Fruit fly (Drosophila melanogaster) Kc167 (cell line): ENCODE measurements around the gene hep.

Experiments used
- Myc ChIP-seq: fragments of >200 bp; optimal IDR thresholded peaks from 2 replicates; lab custom pipeline; 2017; ENCODE audit warnings: missing external identifiers
- Sin3A ChIP-seq: fragments of >200 bp; optimal IDR thresholded peaks from 2 replicates; lab custom pipeline; 2018; ENCODE audit warnings: missing external identifiers
- h ChIP-seq: fragments of >200 bp; optimal IDR thresholded peaks from 3 replicates; lab custom pipeline; 2018; ENCODE audit warnings: missing external identifiers
- insv ChIP-seq: fragments of >200 bp; optimal IDR thresholded peaks from 3 replicates; lab custom pipeline; 2018; ENCODE audit warnings: missing external identifiers
- psq ChIP-seq: fragments of >200 bp; optimal IDR thresholded peaks from 2 replicates; lab custom pipeline; 2017; ENCODE audit warnings: missing external identifiers
- ttk ChIP-seq: sonication (Bioruptor generic); optimal IDR thresholded peaks from 2 replicates; lab custom pipeline; 2017; ENCODE audit warnings: missing external identifiers

Gene hep

DNA sequence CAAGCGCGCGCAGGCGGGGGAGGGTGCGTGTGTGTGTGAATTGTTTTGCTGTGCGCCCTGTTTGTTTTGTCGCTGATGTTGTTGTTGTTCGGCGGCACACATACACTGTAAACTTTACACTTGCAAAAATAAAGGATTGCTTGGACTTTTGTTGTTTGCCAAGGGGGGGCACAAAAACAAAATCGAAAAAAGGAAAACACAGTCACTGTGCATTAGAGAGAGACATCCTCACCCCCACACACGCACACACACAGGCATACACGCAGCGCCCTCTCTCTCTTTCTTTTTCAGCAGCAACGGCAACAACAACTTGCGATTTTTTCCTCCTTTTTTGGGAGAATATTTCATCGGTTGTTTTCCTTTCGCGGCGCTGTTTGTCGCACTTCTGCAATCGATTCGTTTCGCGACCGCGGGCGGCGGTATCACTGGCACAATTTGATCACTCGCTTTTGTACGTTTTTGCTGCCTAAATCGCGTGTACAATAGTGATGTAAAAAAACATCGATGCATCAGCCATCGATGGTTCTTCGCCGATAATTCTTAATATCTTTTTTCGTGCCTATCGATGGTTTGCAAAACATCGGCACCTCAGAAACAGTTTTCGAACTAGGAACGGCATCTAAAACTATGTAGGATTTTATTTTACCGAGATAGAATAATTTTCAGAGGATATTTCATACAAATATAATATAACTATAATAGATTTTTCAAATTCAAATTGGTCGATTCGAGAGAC lies at the start of gene hep:
hep (minus strand) TSS at position 515 of the 736 bp plus-strand sequence.
- TF ChIP-seq Myc (lab: Kevin White, UChicago) (no peak), Sin3A (no peak), insv (lab: Kevin White, UChicago) (no peak), psq (lab: Kevin White, UChicago) (no peak), h (lab: Kevin White, UChicago) (no peak), ttk (lab: Kevin White, UChicago) (no peak)

DNA sequence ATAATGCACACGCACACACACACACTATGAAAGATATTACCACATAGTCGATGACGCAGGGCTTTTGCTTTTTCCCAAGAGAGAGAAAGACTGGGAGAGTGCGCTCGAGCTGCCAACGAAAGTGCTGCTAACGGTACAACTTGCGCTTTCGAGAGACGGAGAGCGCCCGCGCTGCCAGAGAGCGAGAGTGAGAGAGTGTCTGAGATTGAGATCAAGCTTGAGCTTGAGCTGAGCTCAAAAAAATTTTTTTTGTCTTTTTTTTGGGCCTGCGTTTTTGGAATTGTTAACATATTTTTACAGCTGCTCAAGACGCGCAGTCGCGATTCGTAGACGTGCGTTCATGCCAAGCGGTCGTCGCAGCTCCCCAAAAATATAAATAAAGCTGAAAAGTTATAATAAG lies 48.7 kb upstream of the hep start, which contains the start of gene CG32645:
CG32645 (plus strand) TSS at position 313 of the 400 bp plus-strand sequence.
- TF ChIP-seq Myc (lab: Kevin White, UChicago), result no peak
- no peak for TF ChIP-seq psq (lab: Kevin White, UChicago)
- TF ChIP-seq ttk (lab: Kevin White, UChicago), result no peak
- no peak for TF ChIP-seq Sin3A
- no peak for TF ChIP-seq insv (lab: Kevin White, UChicago)
- TF ChIP-seq h (lab: Kevin White, UChicago), result no peak

DNA sequence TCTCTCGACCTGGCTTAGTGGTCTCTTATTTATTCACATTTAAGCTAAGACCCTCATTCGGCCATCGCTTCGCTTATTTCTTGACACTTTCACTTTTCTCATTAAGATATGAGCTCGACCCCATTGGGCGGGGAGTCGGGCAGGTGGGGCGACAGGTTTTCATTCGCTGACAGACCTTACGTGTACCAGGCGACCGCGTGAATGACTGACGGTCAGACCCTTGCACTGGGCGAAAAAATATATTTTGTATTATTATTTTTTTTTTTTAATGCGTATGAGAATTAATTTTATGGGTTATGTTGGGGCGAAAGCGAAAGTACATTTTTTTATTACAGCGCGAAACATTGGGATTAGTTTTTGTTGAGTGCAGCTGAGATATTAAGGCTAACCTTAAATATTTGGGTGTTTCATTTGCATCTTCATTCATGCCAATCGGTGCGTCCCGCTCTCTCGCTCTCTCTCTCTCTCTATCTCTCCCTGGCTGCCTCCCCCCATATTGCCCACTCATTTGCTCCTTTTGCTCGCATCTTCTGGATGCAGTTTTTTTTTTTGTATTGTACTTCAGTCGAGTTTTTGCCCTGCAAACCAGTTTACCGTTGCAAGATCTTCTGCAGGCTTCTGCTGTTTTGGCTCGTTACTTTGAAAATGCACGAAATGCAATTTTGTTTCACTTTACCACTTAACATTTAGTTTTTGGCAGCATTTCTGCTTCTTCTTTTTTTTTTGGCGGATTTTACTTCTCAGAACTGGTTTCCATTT lies 46.9 kb upstream of the hep start:
- TF ChIP-seq ttk (lab: Kevin White, UChicago), result no peak
- no peak for TF ChIP-seq h (lab: Kevin White, UChicago)
- TF ChIP-seq Myc (lab: Kevin White, UChicago), result no peak
- TF ChIP-seq psq (lab: Kevin White, UChicago), result no peak
- no peak for TF ChIP-seq insv (lab: Kevin White, UChicago)
- TF ChIP-seq Sin3A, result no peak

DNA sequence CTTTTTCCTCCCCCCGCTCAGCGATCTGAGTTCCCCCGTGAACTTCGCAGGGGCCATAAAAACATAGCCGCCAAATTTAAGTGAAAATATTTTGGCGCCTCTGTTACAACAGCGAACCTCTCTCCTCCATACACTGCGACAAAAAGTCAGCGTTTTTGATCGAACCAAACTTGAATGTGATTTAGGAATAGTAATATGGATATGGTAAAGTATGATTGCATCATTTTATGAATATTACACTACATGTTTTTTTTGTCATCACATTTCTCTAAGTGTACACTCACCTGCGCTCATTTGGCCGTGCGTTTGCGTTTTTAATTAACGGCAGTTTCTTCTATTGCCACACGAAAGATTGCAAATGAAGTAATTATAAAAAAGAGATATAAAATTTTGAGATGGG lies 45.5 kb upstream of the hep start:
- TF ChIP-seq h (lab: Kevin White, UChicago) (no peak), ttk (lab: Kevin White, UChicago) (no peak), insv (lab: Kevin White, UChicago) (no peak), Myc (lab: Kevin White, UChicago) (no peak), psq (lab: Kevin White, UChicago) (no peak), Sin3A (no peak)

DNA sequence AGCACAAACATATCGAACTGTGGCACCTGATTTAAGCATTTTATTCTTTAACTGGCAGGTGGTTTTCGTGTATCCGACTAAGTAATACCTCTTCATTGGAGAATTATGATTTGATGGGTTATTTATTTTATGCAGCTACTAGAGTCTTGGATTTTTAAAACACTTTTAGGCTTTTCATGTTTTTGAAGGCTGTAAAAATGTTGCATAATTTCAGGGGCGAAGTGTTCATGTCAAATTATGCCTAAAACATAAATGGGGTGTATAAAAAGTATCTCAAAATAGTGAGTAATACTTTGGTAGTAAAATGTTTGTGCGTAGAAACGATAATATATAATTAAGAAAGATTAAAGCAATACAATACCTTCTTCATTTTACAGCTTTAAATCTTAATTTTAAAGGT lies 44.6 kb upstream of the hep start:
- no peak for TF ChIP-seq h (lab: Kevin White, UChicago)
- no peak for TF ChIP-seq Myc (lab: Kevin White, UChicago)
- TF ChIP-seq ttk (lab: Kevin White, UChicago), result no peak
- no peak for TF ChIP-seq insv (lab: Kevin White, UChicago)
- TF ChIP-seq psq (lab: Kevin White, UChicago), result no peak

DNA sequence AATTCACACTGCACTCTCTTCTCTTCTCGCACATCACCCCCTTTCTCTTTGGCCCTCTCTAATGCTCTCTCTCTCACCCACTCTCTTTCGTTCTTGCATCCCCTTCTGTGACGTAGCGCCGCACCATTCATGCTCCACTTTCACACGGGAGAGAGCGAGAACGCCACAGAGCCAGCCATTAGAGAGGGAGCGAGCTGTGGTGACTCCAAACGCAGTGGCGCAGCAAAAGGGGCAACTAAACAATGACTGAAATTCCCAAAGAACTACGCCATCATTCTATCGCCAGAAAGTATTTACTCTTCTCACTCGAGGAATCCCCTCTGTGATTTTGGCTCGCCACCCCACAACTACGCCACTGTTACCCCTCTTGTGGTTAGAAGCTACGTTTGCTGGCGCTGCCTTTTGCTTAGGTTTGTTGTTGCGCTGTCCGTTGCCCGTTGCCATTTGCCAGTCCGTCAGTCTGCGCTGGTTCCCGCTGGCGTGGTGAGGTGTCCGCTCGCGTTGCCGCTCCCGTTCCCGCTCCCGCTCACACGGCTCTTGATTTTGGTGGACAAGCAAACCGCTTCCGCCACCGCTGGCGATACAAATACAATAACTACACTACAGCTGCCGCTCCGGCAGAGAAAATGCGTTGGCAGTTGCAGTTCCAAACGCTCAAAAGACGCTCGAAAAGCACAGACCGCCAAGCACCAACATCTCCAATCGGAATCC lies 41.0 kb upstream of the hep start:
- TF ChIP-seq Myc (lab: Kevin White, UChicago), result no peak
- no peak for TF ChIP-seq insv (lab: Kevin White, UChicago)
- no peak for TF ChIP-seq ttk (lab: Kevin White, UChicago)
- no peak for TF ChIP-seq psq (lab: Kevin White, UChicago)
- TF ChIP-seq h (lab: Kevin White, UChicago), result no peak
- no peak for TF ChIP-seq Sin3A

DNA sequence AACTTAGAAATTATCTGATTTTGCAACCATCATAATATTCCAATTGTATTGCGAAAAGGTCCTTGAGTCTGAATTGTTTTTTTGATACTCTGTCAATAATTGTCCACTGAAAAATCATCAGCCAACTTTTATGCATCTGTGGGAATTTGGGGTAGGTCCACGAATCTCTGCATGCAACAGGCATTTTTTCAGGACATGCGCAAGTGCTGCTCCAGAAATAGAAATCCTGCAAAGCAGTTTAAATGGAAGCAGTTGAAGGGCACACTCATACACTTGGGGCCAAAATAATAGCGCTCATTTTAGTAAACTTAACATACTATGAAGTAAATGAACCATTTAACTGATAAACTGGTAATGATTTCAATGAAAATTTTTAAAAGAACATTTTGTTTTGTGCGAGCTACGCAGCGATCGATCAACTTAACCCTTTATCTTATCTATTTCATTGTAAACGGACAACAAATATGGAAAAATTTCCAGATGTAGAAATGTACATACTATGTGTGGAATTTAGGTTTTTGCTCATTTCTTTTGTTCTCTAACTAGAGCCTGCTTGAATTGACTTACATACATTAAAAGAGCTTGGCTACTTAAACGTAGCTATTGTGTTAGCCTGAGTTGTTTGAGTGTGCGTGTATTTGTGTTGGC lies 40.1 kb upstream of the hep start:
- TF ChIP-seq insv (lab: Kevin White, UChicago), result no peak
- TF ChIP-seq Sin3A, result no peak
- no peak for TF ChIP-seq Myc (lab: Kevin White, UChicago)
- TF ChIP-seq ttk (lab: Kevin White, UChicago), result no peak

DNA sequence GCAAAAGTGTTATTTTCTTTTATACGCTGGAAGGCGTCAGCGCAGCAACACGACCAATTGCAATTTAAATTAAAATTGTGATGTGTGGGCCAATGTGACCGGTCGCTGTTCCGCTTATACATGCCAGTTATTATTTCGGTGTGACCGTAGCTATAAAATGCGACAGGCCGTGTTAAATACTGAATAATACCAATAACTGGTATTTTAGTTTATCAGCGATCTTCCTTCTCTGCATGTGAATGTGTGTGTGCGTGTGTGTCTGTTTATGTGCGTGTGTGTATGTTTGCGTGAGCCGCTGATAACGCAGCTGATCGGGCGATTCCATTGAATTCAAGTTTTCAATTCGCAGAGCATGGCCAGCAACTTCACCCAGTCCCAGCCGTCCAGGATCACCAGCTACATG lies 38.5 kb upstream of the hep start, which contains the start of the genes CG32638, CG15717 and MFS10:
CG32638 (minus strand) TSS at position 45 of the 403 bp plus-strand sequence.
CG15717 (plus strand) TSS at position 203 of the 403 bp plus-strand sequence.
MFS10 (plus strand) TSS at position 269 of the 403 bp plus-strand sequence.
- TF ChIP-seq Sin3A (no peak), insv (lab: Kevin White, UChicago) (no peak), Myc (lab: Kevin White, UChicago) (no peak), h (lab: Kevin White, UChicago) (no peak), ttk (lab: Kevin White, UChicago) (no peak), psq (lab: Kevin White, UChicago) (no peak)

DNA sequence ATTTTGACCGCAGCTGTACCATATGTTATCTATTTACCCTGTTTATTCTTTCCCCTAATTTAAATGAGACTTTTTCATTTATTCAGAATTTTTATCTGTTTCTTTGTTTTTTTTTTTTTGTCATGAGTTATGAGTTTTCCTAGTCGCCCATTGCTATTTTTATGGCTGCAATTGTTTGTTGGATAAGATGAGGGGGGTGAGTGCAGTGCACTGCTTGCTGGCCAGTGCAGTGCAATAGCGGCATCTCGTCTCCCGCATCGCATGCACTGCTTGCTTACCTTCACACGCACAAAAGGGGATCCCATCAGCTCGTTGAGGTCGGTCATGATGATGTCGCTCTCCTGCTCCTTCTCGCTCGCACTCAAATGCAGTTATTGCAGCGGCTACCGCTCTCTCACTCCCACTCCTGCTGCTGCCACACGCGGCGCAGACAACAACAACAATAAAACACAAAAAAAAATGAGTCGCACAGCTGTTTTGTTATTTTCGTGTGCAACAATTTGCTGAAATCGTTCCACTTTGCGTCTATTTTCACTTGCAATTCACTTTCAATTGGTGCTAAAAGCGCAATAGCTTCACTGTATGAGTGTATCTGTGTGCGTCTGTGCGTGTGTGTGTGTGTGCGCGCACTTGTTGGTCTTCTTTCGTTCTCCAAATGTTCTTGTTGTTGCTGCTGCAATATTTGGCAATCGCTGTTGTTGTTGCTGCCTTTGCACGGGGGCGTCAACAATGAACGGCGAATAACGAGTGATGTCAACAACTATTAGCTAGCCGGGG lies 37.9 kb upstream of the hep start:
- TF ChIP-seq psq (lab: Kevin White, UChicago), result no peak
- TF ChIP-seq ttk (lab: Kevin White, UChicago), result no peak
- no peak for TF ChIP-seq Sin3A
- no peak for TF ChIP-seq h (lab: Kevin White, UChicago)
- no peak for TF ChIP-seq Myc (lab: Kevin White, UChicago)
- TF ChIP-seq insv (lab: Kevin White, UChicago), result no peak

DNA sequence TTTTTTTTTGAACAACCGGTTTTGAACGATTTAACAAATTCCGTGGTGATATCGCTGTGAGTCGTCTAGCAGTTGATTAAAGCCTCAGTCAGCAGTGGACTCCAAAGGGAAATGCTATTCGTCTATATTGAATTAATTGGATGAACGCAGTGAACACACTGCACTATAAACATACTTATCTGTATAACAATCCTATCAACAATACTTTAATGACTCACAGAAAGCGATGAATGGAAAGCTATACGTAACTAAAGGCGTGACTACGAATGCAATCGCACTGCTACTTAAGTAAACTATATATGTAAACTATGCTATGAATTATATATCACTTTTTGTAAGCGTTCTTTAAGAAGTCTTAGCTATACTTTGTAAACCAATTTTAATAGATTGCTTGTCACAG lies 35.3 kb upstream of the hep start:
- no peak for TF ChIP-seq Sin3A
- no peak for TF ChIP-seq insv (lab: Kevin White, UChicago)
- TF ChIP-seq h (lab: Kevin White, UChicago), result no peak
- no peak for TF ChIP-seq psq (lab: Kevin White, UChicago)
- TF ChIP-seq Myc (lab: Kevin White, UChicago), result no peak
- TF ChIP-seq ttk (lab: Kevin White, UChicago), result no peak
